Fruit fly (Drosophila melanogaster) Kc167 (cell line): ENCODE results near the gene CG45690.

ENCODE experiments used
- Myc ChIP-seq: fragments of >200 bp; optimal IDR thresholded peaks from 2 replicates; lab custom pipeline; 2017; ENCODE audit warnings: missing external identifiers
- psq ChIP-seq: fragments of >200 bp; optimal IDR thresholded peaks from 2 replicates; lab custom pipeline; 2017; ENCODE audit warnings: missing external identifiers

- TF ChIP-seq Myc (lab: Kevin White, UChicago) (no peak), psq (lab: Kevin White, UChicago) (no peak)
Observed at dm6 chr2L:10682912-10683311, 24.8 kb downstream of the CG45690 start.
